Worm (Caenorhabditis elegans) whole organism, late embryonic: ENCODE results near the gene T23B12.5.

Experiments used
- C38D4.7 ChIP-seq: fragments of 200-800 bp; sonication (Bioruptor generic); optimal IDR thresholded peaks from 2 replicates; lab custom pipeline; 2018; ENCODE audit warnings: mild to moderate bottlenecking, missing genetic modification characterization, moderate library complexity, missing compliant biosample characterization
- F13H6.1 ChIP-seq: sonication (generic microtip); optimal IDR thresholded peaks from 2 replicates; lab custom pipeline; 2016; ENCODE audit warnings: missing genetic modification characterization, missing compliant biosample characterization
- T23F11.4 ChIP-seq: fragments of 200-800 bp; sonication (Bioruptor generic); optimal IDR thresholded peaks from 2 replicates; lab custom pipeline; 2018; ENCODE audit warnings: mild to moderate bottlenecking, missing genetic modification characterization, missing compliant biosample characterization
- ahr-1 ChIP-seq: sonication (generic microtip); optimal IDR thresholded peaks from 2 replicates; lab custom pipeline; 2016; ENCODE audit warnings: missing genetic modification characterization, missing compliant biosample characterization
- ama-1 ChIP-seq: fragments of 150-350 bp; optimal IDR thresholded peaks from 2 replicates; lab custom pipeline; 2014
- ceh-14 ChIP-seq: sonication (generic microtip); optimal IDR thresholded peaks from 2 replicates; lab custom pipeline; 2016; ENCODE audit warnings: missing genotype, missing genetic modification characterization, missing compliant biosample characterization
- ceh-18 ChIP-seq: sonication (generic microtip); optimal IDR thresholded peaks from 2 replicates; lab custom pipeline; 2016; ENCODE audit warnings: missing genetic modification characterization, missing compliant biosample characterization
- ceh-2 ChIP-seq: sonication (generic microtip); optimal IDR thresholded peaks from 2 replicates; lab custom pipeline; 2016; ENCODE audit warnings: missing genotype, missing genetic modification characterization, missing compliant biosample characterization
- ceh-24 ChIP-seq: sonication (generic microtip); optimal IDR thresholded peaks from 2 replicates; lab custom pipeline; 2016; ENCODE audit warnings: mild to moderate bottlenecking, missing genetic modification characterization, missing compliant biosample characterization
- ceh-30 ChIP-seq: fragments of 150-350 bp; optimal IDR thresholded peaks from 2 replicates; lab custom pipeline; 2014; ENCODE audit warnings: missing biosample characterization, missing genetic modification characterization
- ceh-34 ChIP-seq: sonication (generic microtip); optimal IDR thresholded peaks from 2 replicates; lab custom pipeline; 2016; ENCODE audit warnings: mild to moderate bottlenecking, missing genetic modification characterization, missing compliant biosample characterization
- ceh-45 ChIP-seq: fragments of 200-800 bp; sonication (Bioruptor generic); IDR thresholded peaks from 2 replicates; pipeline ENCODE4 v1.3.6; 2022; ENCODE audit warnings: missing genetic modification reagents, missing genetic modification characterization, missing compliant biosample characterization
- ceh-6 ChIP-seq: fragments of 200-800 bp; sonication (Bioruptor generic); optimal IDR thresholded peaks from 2 replicates; lab custom pipeline; 2018; ENCODE audit warnings: mild to moderate bottlenecking, missing genetic modification characterization, missing compliant biosample characterization
- dmd-4 ChIP-seq: sonication (generic microtip); optimal IDR thresholded peaks from 2 replicates; lab custom pipeline; 2016; ENCODE audit warnings: borderline replicate concordance, missing genetic modification characterization, missing compliant biosample characterization
- dve-1 ChIP-seq: sonication (generic microtip); optimal IDR thresholded peaks from 2 replicates; lab custom pipeline; 2017; ENCODE audit warnings: antibody characterized with exemption, mild to moderate bottlenecking, missing genetic modification characterization, missing compliant biosample characterization
- ets-4 ChIP-seq: sonication (generic microtip); optimal IDR thresholded peaks from 2 replicates; lab custom pipeline; 2016; ENCODE audit warnings: missing genetic modification characterization, missing compliant biosample characterization
- eyg-1 ChIP-seq: sonication (generic microtip); optimal IDR thresholded peaks from 2 replicates; lab custom pipeline; 2016; ENCODE audit warnings: missing genotype, missing genetic modification characterization, missing compliant biosample characterization
- fax-1 ChIP-seq: sonication (generic microtip); optimal IDR thresholded peaks from 2 replicates; lab custom pipeline; 2016; ENCODE audit warnings: missing genotype, missing genetic modification characterization, missing compliant biosample characterization
- fkh-10 ChIP-seq: fragments of 150-350 bp; optimal IDR thresholded peaks from 2 replicates; lab custom pipeline; 2014; ENCODE audit warnings: missing biosample characterization, missing genetic modification reagents, missing genetic modification characterization
- fkh-6 ChIP-seq: sonication (generic microtip); optimal IDR thresholded peaks from 2 replicates; lab custom pipeline; 2016; ENCODE audit warnings: missing genetic modification characterization, missing compliant biosample characterization
- gmeb-2 ChIP-seq: sonication (generic microtip); optimal IDR thresholded peaks from 2 replicates; lab custom pipeline; 2016; ENCODE audit warnings: missing genetic modification characterization, inconsistent platforms, missing compliant biosample characterization
- hlh-13 ChIP-seq: fragments of 200-800 bp; sonication (Bioruptor generic); optimal IDR thresholded peaks from 2 replicates; lab custom pipeline; 2018; ENCODE audit warnings: mild to moderate bottlenecking, missing genetic modification characterization, missing compliant biosample characterization
- hlh-15 ChIP-seq: sonication (generic microtip); optimal IDR thresholded peaks from 2 replicates; lab custom pipeline; 2016; ENCODE audit warnings: missing genetic modification characterization, missing compliant biosample characterization
- hlh-6 ChIP-seq: sonication (generic microtip); optimal IDR thresholded peaks from 2 replicates; lab custom pipeline; 2016; ENCODE audit warnings: missing genotype, missing genetic modification characterization, missing compliant biosample characterization
- hlh-8 ChIP-seq: sonication (generic microtip); optimal IDR thresholded peaks from 2 replicates; lab custom pipeline; 2016; ENCODE audit warnings: missing genotype, missing genetic modification characterization, missing compliant biosample characterization
- lin-11 ChIP-seq: fragments of 200-800 bp; sonication (Bioruptor generic); optimal IDR thresholded peaks from 2 replicates; lab custom pipeline; 2018; ENCODE audit warnings: mild to moderate bottlenecking, missing genetic modification characterization, missing compliant biosample characterization
- mec-3 ChIP-seq: sonication (generic microtip); optimal IDR thresholded peaks from 2 replicates; lab custom pipeline; 2016; ENCODE audit warnings: borderline replicate concordance, missing genetic modification characterization, missing compliant biosample characterization
- nfya-1 ChIP-seq: sonication (generic microtip); optimal IDR thresholded peaks from 2 replicates; lab custom pipeline; 2017; ENCODE audit warnings: missing genetic modification characterization, mild to moderate bottlenecking, missing compliant biosample characterization, antibody characterized with exemption, moderate library complexity
- nhr-11 ChIP-seq: fragments of 150-350 bp; optimal IDR thresholded peaks from 2 replicates; lab custom pipeline; 2014; ENCODE audit warnings: missing biosample characterization, missing genetic modification characterization
- odd-2 ChIP-seq: sonication (generic microtip); optimal IDR thresholded peaks from 2 replicates; lab custom pipeline; 2017; ENCODE audit warnings: antibody characterized with exemption, mild to moderate bottlenecking, missing genetic modification characterization, missing compliant biosample characterization
- pag-3 ChIP-seq: sonication (generic microtip); optimal IDR thresholded peaks from 2 replicates; lab custom pipeline; 2016; ENCODE audit warnings: missing compliant biosample characterization, missing genetic modification characterization, borderline replicate concordance
- pax-1 ChIP-seq: fragments of 150-350 bp; optimal IDR thresholded peaks from 2 replicates; lab custom pipeline; 2014; ENCODE audit warnings: missing biosample characterization, missing genetic modification characterization
- pha-2 ChIP-seq: sonication (generic microtip); optimal IDR thresholded peaks from 2 replicates; lab custom pipeline; 2017; ENCODE audit warnings: mild to moderate bottlenecking, missing genetic modification characterization, missing compliant biosample characterization
- pha-4 ChIP-seq: fragments of 150-350 bp; optimal IDR thresholded peaks from 2 replicates; lab custom pipeline; 2018; ENCODE audit warnings: missing biosample characterization, missing genetic modification reagents, missing genetic modification characterization
- pqm-1 ChIP-seq: sonication (generic microtip); optimal IDR thresholded peaks from 2 replicates; lab custom pipeline; 2016; ENCODE audit warnings: missing genetic modification characterization, missing compliant biosample characterization
- pros-1 ChIP-seq: fragments of 150-350 bp; optimal IDR thresholded peaks from 2 replicates; lab custom pipeline; 2014; ENCODE audit warnings: missing biosample characterization, missing genetic modification reagents, missing genetic modification characterization
- ref-2 ChIP-seq: sonication (generic microtip); optimal IDR thresholded peaks from 2 replicates; lab custom pipeline; 2016; ENCODE audit warnings: missing genetic modification characterization, missing compliant biosample characterization
- rnt-1 ChIP-seq: sonication (generic microtip); optimal IDR thresholded peaks from 2 replicates; lab custom pipeline; 2016; ENCODE audit warnings: missing genetic modification characterization, missing compliant biosample characterization
- sdc-2 ChIP-seq: sonication (generic microtip); optimal IDR thresholded peaks from 2 replicates; lab custom pipeline; 2016; ENCODE audit warnings: missing genotype, missing genetic modification characterization, missing compliant biosample characterization
- sox-2 ChIP-seq: fragments of 200-800 bp; sonication (Bioruptor generic); IDR thresholded peaks from 2 replicates; pipeline ENCODE4 v1.3.6; 2022; ENCODE audit warnings: missing genetic modification reagents, missing genetic modification characterization, missing compliant biosample characterization
- sox-4 ChIP-seq: sonication (generic microtip); optimal IDR thresholded peaks from 2 replicates; lab custom pipeline; 2017; ENCODE audit warnings: mild to moderate bottlenecking, missing genetic modification characterization, inconsistent platforms, missing compliant biosample characterization
- syd-9 ChIP-seq: sonication (generic microtip); optimal IDR thresholded peaks from 2 replicates; lab custom pipeline; 2016; ENCODE audit warnings: mild to moderate bottlenecking, missing genetic modification characterization, moderate library complexity, missing compliant biosample characterization
- tbx-7 ChIP-seq: sonication (generic microtip); optimal IDR thresholded peaks from 2 replicates; lab custom pipeline; 2016; ENCODE audit warnings: missing genotype, missing genetic modification characterization, missing compliant biosample characterization
- ttx-3 ChIP-seq: sonication (generic microtip); optimal IDR thresholded peaks from 2 replicates; lab custom pipeline; 2016; ENCODE audit warnings: missing genetic modification reagents, missing genetic modification characterization, missing compliant biosample characterization
- unc-55 ChIP-seq: sonication (generic microtip); optimal IDR thresholded peaks from 2 replicates; lab custom pipeline; 2017; ENCODE audit warnings: missing biosample characterization, missing genetic modification reagents, missing genetic modification characterization

The T23B12.5 gene

DNA sequence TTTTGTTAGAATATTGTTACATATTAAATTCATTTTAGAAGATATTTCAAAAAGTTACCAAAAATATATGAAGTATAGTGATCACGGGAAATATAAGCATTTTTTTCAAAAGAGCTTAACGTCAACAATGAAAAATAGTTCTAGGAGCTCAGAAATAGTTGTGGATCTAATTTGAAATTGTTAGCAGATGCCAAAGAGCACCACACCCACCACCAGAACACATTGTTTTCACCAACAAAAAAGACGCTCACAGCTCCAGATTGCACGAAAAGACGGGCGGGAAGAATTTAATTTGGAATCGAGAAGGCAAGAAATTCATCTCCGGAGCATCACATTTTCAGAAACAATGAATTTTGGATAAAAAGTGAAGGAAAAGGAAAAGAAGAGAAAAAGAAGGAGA is 23.1 kb upstream of the T23B12.5 start, which contains the start of gene gplb-1:
Gene gplb-1, minus strand, starts transcription at position 337 of the 400 bp plus-strand sequence.
- TF ChIP-seq ceh-30 (tag; lab: Kevin White, UChicago) (no peak), unc-55 (GFP tag; lab: Kevin White, UChicago) (no peak), ttx-3 (tag; lab: Kevin White, UChicago) (no peak), pha-2 (tag; lab: Kevin White, UChicago) (no peak)
- TF ChIP-seq, all 69 proteins: peak for 0

DNA sequence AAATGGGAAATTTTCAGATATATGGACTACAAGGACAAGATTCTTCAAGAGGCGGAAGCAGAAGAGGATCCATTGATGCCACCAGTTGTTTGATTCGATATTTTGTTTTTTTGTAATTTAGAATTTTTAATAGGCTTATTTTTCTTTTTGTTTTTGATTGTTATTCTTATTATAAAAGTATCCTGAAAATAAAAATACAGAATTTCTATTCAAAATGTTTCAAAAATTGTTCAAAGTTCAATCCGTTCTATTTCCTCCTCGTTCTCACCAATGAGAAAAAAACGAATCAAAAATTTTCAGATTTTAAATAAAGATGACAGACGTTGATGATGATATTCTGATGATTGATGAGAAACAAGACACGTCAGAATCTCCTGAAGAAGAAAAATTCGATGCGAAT is 20.9 kb upstream of the T23B12.5 start, which contains the start of gene phf-30:
Gene phf-30, plus strand, starts transcription at position 301 of the 400 bp plus-strand sequence.
- TF ChIP-seq sox-2 (no peak), nfya-1 (tag; lab: Kevin White, UChicago) (no peak), tbx-7 (tag; lab: Kevin White, UChicago) (no peak), syd-9 (tag; lab: Kevin White, UChicago) (no peak), odd-2 (no peak), ceh-34 (tag; lab: Kevin White, UChicago) (no peak), fax-1 (no peak), hlh-8 (tag; lab: Kevin White, UChicago) (no peak), ahr-1 (tag; lab: Kevin White, UChicago) (no peak), gmeb-2 (tag; lab: Kevin White, UChicago) (no peak), pha-2 (tag; lab: Kevin White, UChicago) (no peak), pha-4 (no peak), ceh-14 (tag; lab: Kevin White, UChicago) (no peak), rnt-1 (tag; lab: Kevin White, UChicago) (no peak), ceh-2 (tag; lab: Kevin White, UChicago) (no peak), eyg-1 (tag; lab: Kevin White, UChicago) (no peak), hlh-6 (tag; lab: Kevin White, UChicago) (no peak)
- TF ChIP-seq, all 69 proteins: peak for 0

DNA sequence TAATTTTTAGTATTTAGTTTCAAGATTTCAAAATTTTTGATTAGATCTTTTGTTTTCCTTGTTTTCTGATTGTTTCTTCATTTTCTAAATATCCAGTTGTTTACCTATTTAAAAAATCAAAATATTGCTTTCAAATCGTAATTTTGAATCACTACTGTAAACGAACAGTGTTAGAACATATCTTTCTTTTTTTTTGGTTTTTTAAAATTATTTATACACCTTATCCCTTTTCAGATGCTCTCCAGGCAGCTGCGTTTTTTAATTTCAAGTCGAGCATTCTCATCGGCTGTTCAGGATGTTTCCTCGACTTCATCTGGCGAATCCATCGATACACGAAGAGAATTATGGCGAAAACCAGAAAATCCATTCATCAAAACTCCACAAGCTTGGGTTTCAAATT is 19.2 kb upstream of the T23B12.5 start, which contains the start of gene mrpl-4:
Gene mrpl-4, plus strand, starts transcription at position 235 of the 400 bp plus-strand sequence.
- no peak for TF ChIP-seq hlh-15
- no peak for TF ChIP-seq pqm-1 (tag; lab: Kevin White, UChicago)
- no peak for TF ChIP-seq ceh-6 (GFP tag; lab: Kevin White, UChicago)
- TF ChIP-seq ceh-14 (tag; lab: Kevin White, UChicago): no peak
- TF ChIP-seq sdc-2 (tag; lab: Kevin White, UChicago): no peak
- TF ChIP-seq pax-1 (tag; lab: Kevin White, UChicago): no peak
- TF ChIP-seq ceh-2 (tag; lab: Kevin White, UChicago): no peak
- TF ChIP-seq rnt-1 (tag; lab: Kevin White, UChicago): no peak
- no peak for TF ChIP-seq ahr-1 (tag; lab: Kevin White, UChicago)
- no peak for TF ChIP-seq mec-3
- no peak for TF ChIP-seq fkh-6 (tag; lab: Kevin White, UChicago)
- no peak for TF ChIP-seq ceh-45 (GFP tag; lab: Robert Waterston, UW)
- no peak for TF ChIP-seq ets-4
- TF ChIP-seq ama-1: no peak
- TF ChIP-seq pha-4: no peak
- no peak for TF ChIP-seq dve-1 (tag; lab: Kevin White, UChicago)
- no peak for TF ChIP-seq pag-3
- no peak for TF ChIP-seq sox-4 (tag; lab: Kevin White, UChicago)
- no peak for TF ChIP-seq pros-1

DNA sequence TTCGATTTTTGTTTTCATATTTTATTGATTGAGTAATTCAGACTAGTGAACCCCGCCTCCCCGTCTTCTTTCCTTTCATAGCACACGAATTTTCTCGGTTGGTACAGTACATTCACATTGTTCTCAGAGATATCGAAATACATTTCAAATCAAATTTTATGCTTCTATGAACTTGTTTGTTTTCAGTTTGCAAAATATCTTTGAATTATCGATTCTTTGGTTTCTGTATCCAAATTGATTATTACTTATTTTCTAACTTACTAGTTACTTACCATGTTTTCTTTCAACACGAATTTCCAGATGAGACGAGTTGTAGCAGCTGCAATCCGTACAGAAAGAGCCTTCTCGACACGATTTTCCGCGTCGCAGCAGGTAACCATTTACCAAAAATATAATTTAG is 17.6 kb upstream of the T23B12.5 start, which contains the start of gene mrps-2:
Gene mrps-2, plus strand, starts transcription at position 301 of the 400 bp plus-strand sequence.
- TF ChIP-seq ceh-18 (tag; lab: Kevin White, UChicago) (no peak), ama-1 (no peak), odd-2 (no peak), gmeb-2 (tag; lab: Kevin White, UChicago) (no peak)
- TF ChIP-seq, all 69 proteins: peak for 0

DNA sequence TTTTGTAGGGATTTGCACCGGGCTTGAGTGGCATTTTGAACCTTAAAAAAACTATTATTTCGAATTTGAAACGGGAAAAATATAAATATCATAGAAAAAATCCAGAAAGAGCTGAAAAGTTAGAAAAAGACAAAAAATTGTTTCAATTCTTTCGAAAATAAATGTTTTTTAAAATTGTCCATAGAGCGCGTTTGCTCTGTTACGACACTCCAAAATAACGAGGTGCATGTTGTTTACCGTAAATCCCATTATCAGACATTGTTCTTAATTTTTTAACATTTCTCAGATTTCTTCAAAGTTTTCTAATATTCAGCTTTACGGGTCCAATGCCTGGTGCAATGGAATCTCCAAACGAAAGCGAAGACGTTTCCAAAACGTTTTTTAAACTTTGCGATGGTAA is 14.2 kb upstream of the T23B12.5 start, which contains the start of the genes dnj-22 and natc-1:
Gene dnj-22, minus strand, starts transcription at position 47 of the 400 bp plus-strand sequence.
Gene natc-1, plus strand, starts transcription at position 286 of the 400 bp plus-strand sequence.
- TF ChIP-seq ceh-24 (tag; lab: Kevin White, UChicago) (no peak), pax-1 (tag; lab: Kevin White, UChicago) (no peak), nhr-11 (no peak), eyg-1 (tag; lab: Kevin White, UChicago) (no peak), ref-2 (tag; lab: Kevin White, UChicago) (no peak), lin-11 (tag; lab: Kevin White, UChicago) (no peak), sox-4 (tag; lab: Kevin White, UChicago) (no peak), pqm-1 (tag; lab: Kevin White, UChicago) (no peak), gmeb-2 (tag; lab: Kevin White, UChicago) (no peak), T23F11.4 (GFP tag; lab: Kevin White, UChicago) (no peak), hlh-13 (GFP tag; lab: Kevin White, UChicago) (no peak), fkh-10 (GFP tag; lab: Kevin White, UChicago) (no peak), C38D4.7 (no peak), hlh-8 (tag; lab: Kevin White, UChicago) (no peak), sdc-2 (tag; lab: Kevin White, UChicago) (no peak), ets-4 (no peak), rnt-1 (tag; lab: Kevin White, UChicago) (no peak), dmd-4 (tag; lab: Kevin White, UChicago) (no peak), F13H6.1 (no peak)
